Worm (Caenorhabditis elegans) whole organism, mixed stage, embryonic: ENCODE measurements around the gene srn-1.

ENCODE experiments used
- bed-3 ChIP-seq: fragments of 200-800 bp; sonication (Bioruptor generic); optimal IDR thresholded peaks from 3 replicates; lab custom pipeline; 2018; ENCODE audit warnings: mild to moderate bottlenecking, missing genetic modification characterization, moderate library complexity, missing compliant biosample characterization
- ceh-43 ChIP-seq: fragments of 200-800 bp; sonication (Bioruptor generic); optimal IDR thresholded peaks from 2 replicates; lab custom pipeline; 2018; ENCODE audit warnings: mild to moderate bottlenecking, missing genetic modification characterization, moderate library complexity, missing compliant biosample characterization
- ces-1 ChIP-seq: fragments of 150-350 bp; optimal IDR thresholded peaks from 2 replicates; lab custom pipeline; 2014; ENCODE audit warnings: missing biosample characterization, missing genetic modification reagents, missing genetic modification characterization
- elt-1 ChIP-seq: sonication (generic microtip); optimal IDR thresholded peaks from 2 replicates; lab custom pipeline; 2017; ENCODE audit warnings: missing genetic modification characterization, mild to moderate bottlenecking, missing compliant biosample characterization, antibody characterized with exemption, moderate library complexity, borderline replicate concordance; ENCODE audit not compliant: insufficient read depth
- lsy-2 ChIP-seq: fragments of 150-350 bp; optimal IDR thresholded peaks from 2 replicates; lab custom pipeline; 2014; ENCODE audit warnings: missing biosample characterization, missing genetic modification characterization
- mab-5 ChIP-seq: fragments of 150-350 bp; optimal IDR thresholded peaks from 2 replicates; lab custom pipeline; 2014; ENCODE audit warnings: missing biosample characterization, missing genetic modification characterization
- nhr-28 ChIP-seq: fragments of 150-350 bp; optimal IDR thresholded peaks from 2 replicates; lab custom pipeline; 2014; ENCODE audit warnings: missing biosample characterization, missing genetic modification characterization
- snpc-4 ChIP-seq: fragments of 150-350 bp; optimal IDR thresholded peaks from 2 replicates; lab custom pipeline; 2014; ENCODE audit warnings: missing biosample characterization, missing genetic modification characterization
- unc-120 ChIP-seq: sonication (generic microtip); optimal IDR thresholded peaks from 2 replicates; lab custom pipeline; 2017; ENCODE audit warnings: missing genetic modification characterization, missing compliant biosample characterization; ENCODE audit not compliant: poor library complexity, severe bottlenecking
- unc-39 ChIP-seq: fragments of 150-350 bp; optimal IDR thresholded peaks from 2 replicates; lab custom pipeline; 2014; ENCODE audit warnings: missing biosample characterization, missing genetic modification characterization
- zip-8 ChIP-seq: fragments of 150-350 bp; optimal IDR thresholded peaks from 2 replicates; lab custom pipeline; 2014; ENCODE audit warnings: missing biosample characterization, missing genetic modification characterization
- ztf-11 ChIP-seq: fragments of 150-350 bp; optimal IDR thresholded peaks from 2 replicates; lab custom pipeline; 2014; ENCODE audit warnings: missing biosample characterization, missing genetic modification characterization

DNA sequence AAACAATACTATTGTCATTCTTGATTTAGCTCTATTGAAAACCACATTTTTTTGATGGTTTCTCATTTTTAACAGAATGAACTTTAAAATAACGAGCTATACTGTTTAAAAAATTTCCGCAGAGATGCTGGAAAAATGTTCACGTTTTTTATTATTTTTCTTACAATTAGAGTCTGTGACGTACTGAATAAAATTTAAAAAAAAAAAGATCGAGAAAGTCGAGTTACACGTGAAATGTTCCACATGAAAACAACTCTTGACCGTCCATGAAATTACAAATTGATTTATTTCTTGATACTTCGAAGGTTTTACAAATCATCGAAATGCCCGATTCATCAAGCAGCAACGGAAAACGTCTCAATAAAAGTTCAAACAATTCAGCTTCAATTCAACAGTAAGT, 40.7 kb upstream of the srn-1 start, which contains the start of gene fbxa-202:
- TF ChIP-seq ces-1 (GFP tag; lab: Kevin White, UChicago) (no peak), nhr-28 (no peak), snpc-4 (tag; lab: Kevin White, UChicago) (no peak), unc-120 (tag; lab: Kevin White, UChicago) (no peak), zip-8 (tag; lab: Kevin White, UChicago) (no peak), ztf-11 (no peak), bed-3 (GFP tag; lab: Kevin White, UChicago) (no peak), ceh-43 (GFP tag; lab: Kevin White, UChicago) (no peak), elt-1 (tag; lab: Kevin White, UChicago) (no peak), lsy-2 (tag; lab: Kevin White, UChicago) (no peak), unc-39 (tag; lab: Kevin White, UChicago) (no peak), mab-5 (tag; lab: Kevin White, UChicago) (no peak)
